Worm (Caenorhabditis elegans) whole organism, L2 larva: ENCODE results near the gene msp-38.

Source experiments
- C34F6.9 ChIP-seq: fragments of 150-350 bp; optimal IDR thresholded peaks from 2 replicates; lab custom pipeline; 2014; ENCODE audit warnings: missing biosample characterization, missing genetic modification characterization
- F13H6.1 ChIP-seq: sonication (generic microtip); optimal IDR thresholded peaks from 2 replicates; lab custom pipeline; 2016; ENCODE audit warnings: missing genetic modification characterization, missing compliant biosample characterization
- Y55F3AM.14 ChIP-seq: fragments of 200-800 bp; sonication (Bioruptor generic); optimal IDR thresholded peaks from 2 replicates; lab custom pipeline; 2018; ENCODE audit warnings: mild to moderate bottlenecking, missing genetic modification characterization, missing compliant biosample characterization
- ama-1 ChIP-seq: fragments of 150-350 bp; optimal IDR thresholded peaks from 2 replicates; lab custom pipeline; 2018; ENCODE audit warnings: inconsistent platforms
- ceh-16 ChIP-seq: fragments of 150-350 bp; optimal IDR thresholded peaks from 2 replicates; lab custom pipeline; 2014; ENCODE audit warnings: missing biosample characterization, missing genetic modification characterization
- crh-2 ChIP-seq: sonication (generic microtip); optimal IDR thresholded peaks from 2 replicates; lab custom pipeline; 2017; ENCODE audit warnings: missing biosample characterization, missing genetic modification characterization
- egl-27 ChIP-seq: sonication (generic microtip); optimal IDR thresholded peaks from 3 replicates; lab custom pipeline; 2017; ENCODE audit warnings: missing biosample characterization, missing genetic modification reagents, missing genetic modification characterization
- elt-1 ChIP-seq: fragments of 150-350 bp; optimal IDR thresholded peaks from 2 replicates; lab custom pipeline; 2014; ENCODE audit warnings: missing biosample characterization, missing genetic modification characterization
- elt-3 ChIP-seq: sonication (generic microtip); optimal IDR thresholded peaks from 2 replicates; lab custom pipeline; 2017; ENCODE audit warnings: missing biosample characterization, missing genetic modification characterization
- fos-1 ChIP-seq: fragments of 150-350 bp; optimal IDR thresholded peaks from 2 replicates; lab custom pipeline; 2014; ENCODE audit warnings: missing biosample characterization, missing genetic modification characterization
- gmeb-1 ChIP-seq: fragments of 150-350 bp; optimal IDR thresholded peaks from 2 replicates; lab custom pipeline; 2014; ENCODE audit warnings: missing biosample characterization, missing genetic modification characterization
- lin-11 ChIP-seq: fragments of 150-350 bp; sonication (generic microtip); optimal IDR thresholded peaks from 2 replicates; lab custom pipeline; 2014; ENCODE audit warnings: missing biosample characterization, missing genetic modification characterization, inconsistent platforms, mixed read lengths
- lin-13 ChIP-seq: fragments of 150-350 bp; optimal IDR thresholded peaks from 2 replicates; lab custom pipeline; 2014; ENCODE audit warnings: missing biosample characterization, missing genetic modification reagents, missing genetic modification characterization
- lsy-2 ChIP-seq, 2 experiments: fragments of 150-350 bp in 1 of 2; sonication (generic microtip) in 1 of 2; optimal IDR thresholded peaks; 2 replicates each; lab custom pipeline; 2014 to 2017; ENCODE audit warnings: missing biosample characterization in 2 of 2, missing genetic modification characterization in 2 of 2
- mab-5 ChIP-seq: fragments of 150-350 bp; optimal IDR thresholded peaks from 2 replicates; lab custom pipeline; 2014; ENCODE audit warnings: missing biosample characterization, missing genetic modification characterization
- nhr-12 ChIP-seq: fragments of 150-350 bp; optimal IDR thresholded peaks from 2 replicates; lab custom pipeline; 2014; ENCODE audit warnings: missing biosample characterization, missing genetic modification characterization
- nhr-129 ChIP-seq: fragments of 150-350 bp; optimal IDR thresholded peaks from 2 replicates; lab custom pipeline; 2014; ENCODE audit warnings: missing biosample characterization, missing genetic modification characterization
- nhr-21 ChIP-seq: fragments of 150-350 bp; optimal IDR thresholded peaks from 2 replicates; lab custom pipeline; 2014; ENCODE audit warnings: missing biosample characterization, missing genetic modification characterization
- nhr-23 ChIP-seq: fragments of 150-350 bp; optimal IDR thresholded peaks from 2 replicates; lab custom pipeline; 2014; ENCODE audit warnings: missing biosample characterization, missing genetic modification reagents, missing genetic modification characterization
- nhr-25 ChIP-seq: fragments of 150-350 bp; sonication (generic microtip); optimal IDR thresholded peaks from 3 replicates; lab custom pipeline; 2014; ENCODE audit warnings: missing biosample characterization, missing genetic modification characterization
- nhr-77 ChIP-seq: fragments of 150-350 bp; optimal IDR thresholded peaks from 2 replicates; lab custom pipeline; 2014; ENCODE audit warnings: missing biosample characterization, missing genetic modification characterization
- peb-1 ChIP-seq: fragments of 150-350 bp; optimal IDR thresholded peaks from 2 replicates; lab custom pipeline; 2014; ENCODE audit warnings: missing biosample characterization, missing genetic modification characterization
- sem-4 ChIP-seq: fragments of 150-350 bp; optimal IDR thresholded peaks from 2 replicates; lab custom pipeline; 2014; ENCODE audit warnings: missing biosample characterization, missing genetic modification reagents, missing genetic modification characterization
- sma-3 ChIP-seq: sonication (generic microtip); optimal IDR thresholded peaks from 2 replicates; lab custom pipeline; 2016; ENCODE audit warnings: missing genetic modification reagents, missing genetic modification characterization, missing compliant biosample characterization
- sma-9 ChIP-seq, 2 experiments: fragments of 150-350 bp in 1 of 2; sonication (generic microtip) in 1 of 2; optimal IDR thresholded peaks; 2 replicates each; lab custom pipeline; 2014 to 2016; ENCODE audit warnings: missing genetic modification characterization in 2 of 2, mild to moderate bottlenecking in 1 of 2, missing biosample characterization in 1 of 2, missing compliant biosample characterization in 1 of 2, missing genetic modification reagents in 1 of 2, moderate library complexity in 1 of 2
- snpc-4 ChIP-seq: fragments of 150-350 bp; optimal IDR thresholded peaks from 2 replicates; lab custom pipeline; 2014; ENCODE audit warnings: missing biosample characterization, missing genetic modification characterization
- unc-39 ChIP-seq: fragments of 150-350 bp; optimal IDR thresholded peaks from 2 replicates; lab custom pipeline; 2014; ENCODE audit warnings: missing biosample characterization, missing genetic modification characterization
- unc-55 ChIP-seq: fragments of 150-350 bp; sonication (generic microtip); optimal IDR thresholded peaks from 3 replicates; lab custom pipeline; 2014; ENCODE audit warnings: missing biosample characterization, missing genetic modification reagents, missing genetic modification characterization
- zag-1 ChIP-seq: fragments of 150-350 bp; optimal IDR thresholded peaks from 2 replicates; lab custom pipeline; 2014; ENCODE audit warnings: missing biosample characterization, missing genetic modification characterization

Gene msp-38

DNA sequence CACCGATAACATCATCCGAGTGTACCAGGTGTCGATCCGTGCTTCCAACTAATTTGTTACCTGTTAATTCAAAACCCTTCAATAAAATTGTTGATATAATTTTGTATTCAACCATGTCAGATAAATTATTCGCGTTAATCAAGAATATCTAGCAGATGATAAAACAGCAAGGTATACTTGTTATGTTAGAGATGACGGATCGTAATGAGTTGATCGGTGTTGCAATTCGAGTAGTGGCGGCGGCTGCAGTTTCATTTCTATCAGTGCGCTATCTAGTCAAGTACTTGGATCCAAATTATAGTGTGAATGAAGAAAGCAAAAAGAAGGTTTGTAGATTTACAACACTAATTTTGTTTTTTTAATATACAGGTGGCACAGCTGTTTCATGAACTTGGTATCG is 34.2 kb upstream of the msp-38 start, which contains the start of gene mspn-1:
Gene mspn-1, plus strand, starts transcription at position 190 of the 400 bp plus-strand sequence.
- TF ChIP-seq nhr-12 (tag; lab: Kevin White, UChicago) (no peak), elt-1 (tag; lab: Kevin White, UChicago) (no peak), mab-5 (tag; lab: Kevin White, UChicago) (no peak), unc-39 (no peak), sma-9 (GFP tag; optimal IDR thresholded peaks at IDR 0.05; lab: Kevin White, UChicago) (no peak), sma-9 (tag; optimal IDR thresholded peaks at IDR 0.05; lab: Kevin White, UChicago) (no peak), lin-13 (GFP tag; lab: Kevin White, UChicago) (no peak), sem-4 (tag; lab: Kevin White, UChicago) (no peak), nhr-23 (no peak), elt-3 (tag; lab: Kevin White, UChicago) (no peak)

- TF ChIP-seq unc-39: no peak
- TF ChIP-seq lin-13 (GFP tag; lab: Kevin White, UChicago): peak; percentile 33
- TF ChIP-seq snpc-4 (tag; lab: Kevin White, UChicago): no peak
- TF ChIP-seq egl-27 (tag; lab: Kevin White, UChicago): peak; percentile 12
- peak; percentile 34 for TF ChIP-seq F13H6.1 (tag; lab: Kevin White, UChicago)
- peak; percentile 66 for TF ChIP-seq C34F6.9 (tag; lab: Kevin White, UChicago)
- TF ChIP-seq gmeb-1 (tag; lab: Kevin White, UChicago): peak; percentile 63
- TF ChIP-seq nhr-25: peak; percentile 34
- peak; percentile 27 for TF ChIP-seq nhr-21 (tag; lab: Kevin White, UChicago)
- TF ChIP-seq crh-2 (tag; lab: Kevin White, UChicago): peak; percentile 79
- TF ChIP-seq Y55F3AM.14 (GFP tag; lab: Kevin White, UChicago): no peak
- peak; percentile 83 for TF ChIP-seq unc-55 (GFP tag; lab: Kevin White, UChicago)
- peak; percentile 6 for TF ChIP-seq lin-11
- TF ChIP-seq sma-3: peak; percentile 35
- peak; percentile 47 for TF ChIP-seq ceh-16 (tag; lab: Kevin White, UChicago)
- TF ChIP-seq ama-1: no peak
- peak; percentile 23 for TF ChIP-seq fos-1 (tag; lab: Kevin White, UChicago)
- peak; percentile 60 for TF ChIP-seq nhr-129 (tag; lab: Kevin White, UChicago)
- peak; percentile 38 to 82 for TF ChIP-seq lsy-2 (tag; optimal IDR thresholded peaks at IDR 0.05; lab: Kevin White, UChicago)
These were observed 32.8 kb upstream of the msp-38 start, which contains the start of gene rack-1 for ce11 chrIV:10176252-10176730. Gene rack-1 (plus strand): TSS chrIV:10176680.

DNA sequence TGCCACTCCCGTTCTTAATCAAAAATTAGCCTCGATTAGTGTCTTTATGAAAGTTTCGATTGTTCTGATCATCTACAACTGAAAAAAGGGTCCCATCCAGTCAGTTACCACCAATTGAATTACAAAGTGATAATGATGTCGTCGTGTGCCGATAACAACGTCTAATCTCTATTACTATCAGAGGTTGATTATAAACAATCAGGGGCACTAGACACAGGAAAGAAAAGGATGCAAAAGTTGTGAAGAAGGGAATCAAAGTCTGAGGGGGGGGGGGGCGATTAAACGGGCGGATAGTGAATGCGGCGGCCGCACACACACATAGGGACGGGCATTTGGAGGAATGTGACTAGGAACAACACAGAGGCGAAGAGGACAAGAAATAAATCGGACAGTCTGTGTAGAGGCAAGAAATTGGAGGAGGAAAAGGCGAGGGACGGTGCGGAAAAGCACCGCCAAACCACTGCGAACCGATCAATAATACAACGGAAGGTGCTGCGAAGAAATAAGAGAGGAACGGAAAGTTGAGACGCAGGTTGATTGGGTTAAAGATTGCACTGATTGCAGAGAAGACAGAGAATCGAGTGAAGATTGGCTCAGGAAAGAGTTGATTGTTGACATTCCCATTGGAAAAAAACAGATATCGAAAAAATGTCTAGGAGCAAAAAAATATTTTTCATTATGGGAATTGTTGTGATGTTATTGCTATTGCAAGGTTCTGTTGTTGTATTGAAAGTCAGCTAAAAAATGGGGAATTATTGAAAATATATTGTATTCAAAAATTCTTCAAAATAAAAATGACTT is 31.6 kb upstream of the msp-38 start:
- TF ChIP-seq nhr-21 (tag; lab: Kevin White, UChicago): no peak
- peak in 1 of 2 experiments; percentile 16 for TF ChIP-seq lsy-2 (tag; optimal IDR thresholded peaks at IDR 0.05; lab: Kevin White, UChicago)
- no peak for TF ChIP-seq sma-3
- TF ChIP-seq F13H6.1 (tag; lab: Kevin White, UChicago): peak; percentile 4
- TF ChIP-seq C34F6.9 (tag; lab: Kevin White, UChicago): peak; percentile 15
- TF ChIP-seq sem-4 (tag; lab: Kevin White, UChicago): peak; percentile 12
- peak; percentile 42 for TF ChIP-seq peb-1 (tag; lab: Kevin White, UChicago)

- peak; percentile 39 for TF ChIP-seq mab-5 (tag; lab: Kevin White, UChicago)
- TF ChIP-seq unc-39: no peak
- TF ChIP-seq, all 48 proteins: peak for 1
These were observed 30.8 kb upstream of the msp-38 start, which contains the start of gene pxf-1 for ce11 chrIV:10174328-10174727. Gene pxf-1 (minus strand): TSS chrIV:10174341.

ce11 chrIV:10170808-10171207 is 27.3 kb upstream of the msp-38 start:
- TF ChIP-seq zag-1 (tag; lab: Kevin White, UChicago) (peak; percentile 34), C34F6.9 (tag; lab: Kevin White, UChicago) (no peak)

DNA sequence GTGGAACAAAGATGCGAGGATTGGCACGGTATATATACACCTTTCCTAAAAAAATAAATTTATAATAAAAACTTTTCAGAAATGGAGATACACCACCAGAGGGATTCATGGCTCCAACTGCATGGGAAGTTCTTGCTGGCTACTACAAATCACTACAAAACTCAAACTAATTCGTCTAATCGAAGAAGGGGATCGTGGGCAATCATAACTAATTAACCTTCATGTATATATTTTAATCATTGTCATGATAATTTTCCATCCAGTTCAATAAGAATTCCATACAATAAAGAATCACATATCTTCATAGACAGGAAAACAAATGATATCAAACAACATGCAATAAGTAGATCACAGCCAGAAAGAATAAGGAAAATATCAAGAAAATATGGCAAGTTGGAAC is 20.5 kb upstream of the msp-38 start:
- TF ChIP-seq crh-2 (tag; lab: Kevin White, UChicago) (no peak), nhr-77 (tag; lab: Kevin White, UChicago) (no peak), nhr-21 (tag; lab: Kevin White, UChicago) (no peak), nhr-12 (tag; lab: Kevin White, UChicago) (no peak), elt-3 (tag; lab: Kevin White, UChicago) (no peak), egl-27 (tag; lab: Kevin White, UChicago) (no peak)
- TF ChIP-seq, all 48 proteins: peak for 0
